Fruit fly (Drosophila melanogaster): Measurements from ENCODE around the gene sw.

dm6 chrX:20235794-20236513, at the start of gene sw:
- TF ChIP-seq CG8478 (optimal IDR thresholded peaks at IDR 0.05) (no peak), usp (GFP tag; optimal IDR thresholded peaks at IDR 0.05) (no peak), EcR (GFP tag; optimal IDR thresholded peaks at IDR 0.05) (no peak), Dll (optimal IDR thresholded peaks at IDR 0.05) (no peak), pan (optimal IDR thresholded peaks at IDR 0.05) (no peak)

Data from whole organism.